Worm (Caenorhabditis elegans) whole organism, early embryonic: ENCODE measurements around the gene C16C10.8.

Experiments used
- B0310.2 ChIP-seq: sonication (generic microtip); optimal IDR thresholded peaks from 2 replicates; lab custom pipeline; 2016; ENCODE audit warnings: mild to moderate bottlenecking, missing genetic modification characterization, missing compliant biosample characterization
- F13C5.2 ChIP-seq: sonication (generic microtip); optimal IDR thresholded peaks from 2 replicates; lab custom pipeline; 2017; ENCODE audit warnings: mild to moderate bottlenecking, missing genetic modification characterization, inconsistent platforms, missing compliant biosample characterization
- aly-1 ChIP-seq: sonication (generic microtip); optimal IDR thresholded peaks from 2 replicates; lab custom pipeline; 2016; ENCODE audit warnings: missing genetic modification characterization, missing compliant biosample characterization
- ama-1 ChIP-seq: fragments of 150-350 bp; optimal IDR thresholded peaks from 2 replicates; lab custom pipeline; 2014
- ceh-13 ChIP-seq: fragments of 200-800 bp; sonication (Bioruptor generic); optimal IDR thresholded peaks from 2 replicates; lab custom pipeline; 2018; ENCODE audit warnings: mild to moderate bottlenecking, missing genetic modification characterization, missing compliant biosample characterization
- ceh-36 ChIP-seq: sonication (generic microtip); optimal IDR thresholded peaks from 2 replicates; lab custom pipeline; 2016; ENCODE audit warnings: missing genetic modification characterization, inconsistent platforms, missing compliant biosample characterization
- ets-7 ChIP-seq: sonication (generic microtip); optimal IDR thresholded peaks from 2 replicates; lab custom pipeline; 2016; ENCODE audit warnings: missing genotype, missing genetic modification characterization, missing compliant biosample characterization
- flt-1 ChIP-seq: fragments of 200-800 bp; sonication (Bioruptor generic); IDR thresholded peaks from 2 replicates; pipeline ENCODE4 v1.3.6; 2022; ENCODE audit warnings: missing genetic modification characterization, missing compliant biosample characterization
- hmbx-1 ChIP-seq: sonication (generic microtip); optimal IDR thresholded peaks from 2 replicates; lab custom pipeline; 2016; ENCODE audit warnings: mild to moderate bottlenecking, missing genetic modification characterization, missing compliant biosample characterization
- hmg-4 ChIP-seq: fragments of 200-800 bp; sonication (Bioruptor generic); optimal IDR thresholded peaks from 2 replicates; lab custom pipeline; 2018; ENCODE audit warnings: mild to moderate bottlenecking, missing genetic modification characterization, missing compliant biosample characterization
- hnd-1 ChIP-seq: sonication (generic microtip); optimal IDR thresholded peaks from 2 replicates; lab custom pipeline; 2016; ENCODE audit warnings: missing genetic modification characterization, missing compliant biosample characterization
- pes-1 ChIP-seq: fragments of 200-800 bp; sonication (Bioruptor generic); IDR thresholded peaks from 2 replicates; pipeline ENCODE4 v1.3.6; 2022; ENCODE audit warnings: missing genetic modification reagents, missing genetic modification characterization, missing compliant biosample characterization
- scrt-1 ChIP-seq: fragments of 200-800 bp; sonication (Bioruptor generic); IDR thresholded peaks from 2 replicates; pipeline ENCODE4 v1.3.6; 2022; ENCODE audit warnings: missing genetic modification characterization, missing compliant biosample characterization
- sea-1 ChIP-seq: fragments of 200-800 bp; sonication (Bioruptor generic); conservative IDR thresholded peaks from 2 replicates; pipeline ENCODE4 v1.3.6; 2022; ENCODE audit warnings: missing genetic modification characterization, missing compliant biosample characterization
- tbx-11 ChIP-seq: fragments of 200-800 bp; sonication (Bioruptor generic); IDR thresholded peaks from 2 replicates; pipeline ENCODE4 v1.3.6; 2022; ENCODE audit warnings: missing genetic modification characterization, missing compliant biosample characterization
- tbx-37 ChIP-seq: fragments of 200-800 bp; sonication (Bioruptor generic); conservative IDR thresholded peaks from 2 replicates; pipeline ENCODE4 v1.3.6; 2022; ENCODE audit warnings: missing genetic modification reagents, missing genetic modification characterization, missing compliant biosample characterization
- tra-4 ChIP-seq: sonication (generic microtip); optimal IDR thresholded peaks from 2 replicates; lab custom pipeline; 2017; ENCODE audit warnings: missing genetic modification characterization, missing compliant biosample characterization

The C16C10.8 gene

DNA sequence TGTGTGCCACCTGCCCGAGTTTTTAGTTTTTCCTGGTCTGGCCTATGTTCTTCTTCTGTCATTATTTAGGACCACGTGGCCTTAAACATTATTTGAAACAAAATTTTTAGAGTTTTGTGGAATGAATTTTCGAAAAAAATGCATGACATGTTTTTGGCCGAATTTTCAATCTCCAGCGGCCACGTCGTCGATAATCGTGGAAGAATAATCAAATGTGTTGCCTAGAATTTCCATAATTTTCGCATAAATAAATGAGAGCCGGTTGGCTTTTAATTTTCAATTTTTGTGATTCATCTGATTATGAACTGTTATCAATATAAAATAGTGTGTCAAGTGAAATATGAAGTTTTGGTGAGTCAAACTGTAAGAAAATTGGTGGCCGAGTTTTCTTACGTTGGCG lies 3.0 kb downstream of the C16C10.8 start, which contains the start of gene C01G12.16:
TSS of gene C01G12.16 (plus strand) at position 301 of the 400 bp plus-strand sequence.
- TF ChIP-seq ets-7 (tag; lab: Kevin White, UChicago) (no peak), B0310.2 (tag; lab: Kevin White, UChicago) (no peak), F13C5.2 (tag; lab: Kevin White, UChicago) (no peak), scrt-1 (GFP tag; lab: Robert Waterston, UW) (no peak), ceh-13 (no peak), hmg-4 (GFP tag; lab: Kevin White, UChicago) (no peak), pes-1 (GFP tag; lab: Robert Waterston, UW) (no peak), flt-1 (no peak), hnd-1 (no peak), sea-1 (GFP tag; lab: Robert Waterston, UW) (no peak), ceh-36 (tag; lab: Kevin White, UChicago) (no peak)

- TF ChIP-seq tbx-37: no peak
- no peak for TF ChIP-seq ets-7 (tag; lab: Kevin White, UChicago)
- no peak for TF ChIP-seq B0310.2 (tag; lab: Kevin White, UChicago)
- TF ChIP-seq tra-4 (tag; lab: Kevin White, UChicago): no peak
- TF ChIP-seq pes-1 (GFP tag; lab: Robert Waterston, UW): no peak
These were observed 6.7 kb downstream of the C16C10.8 start, which contains the start of gene C16C10.9 for ce11 chrIII:4157298-4157697. TSS of gene C16C10.9 (minus strand) at chrIII:4157398.

DNA sequence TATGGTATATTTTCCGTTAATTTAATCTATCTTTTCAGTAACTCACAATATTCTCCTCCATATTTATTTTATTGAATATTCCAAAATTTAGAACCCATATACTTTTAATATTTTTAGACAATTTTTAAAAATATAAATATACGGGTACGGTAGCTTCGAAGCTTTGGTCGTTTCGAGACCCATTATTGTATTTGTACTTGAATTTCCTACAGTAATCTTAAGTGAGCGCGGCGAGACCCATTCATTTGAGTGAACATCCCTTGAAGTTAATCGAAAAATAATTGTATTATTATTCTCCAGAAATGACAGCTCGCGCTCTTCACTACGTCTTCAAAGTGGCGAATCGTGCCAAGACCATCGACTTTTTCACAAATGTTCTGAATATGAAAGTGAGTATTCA lies 10.7 kb downstream of the C16C10.8 start, which contains the start of gene glod-4:
TSS of gene glod-4 (plus strand) at position 301 of the 400 bp plus-strand sequence.
- TF ChIP-seq F13C5.2 (tag; lab: Kevin White, UChicago) (no peak), ets-7 (tag; lab: Kevin White, UChicago) (no peak), aly-1 (tag; lab: Kevin White, UChicago) (no peak), sea-1 (GFP tag; lab: Robert Waterston, UW) (no peak), B0310.2 (tag; lab: Kevin White, UChicago) (no peak), tbx-11 (GFP tag; lab: Robert Waterston, UW) (no peak), scrt-1 (GFP tag; lab: Robert Waterston, UW) (no peak), hnd-1 (no peak), pes-1 (GFP tag; lab: Robert Waterston, UW) (no peak)

- no peak for TF ChIP-seq ama-1 (lab: Kevin White, UChicago)
- no peak for TF ChIP-seq flt-1
- no peak for TF ChIP-seq aly-1 (tag; lab: Kevin White, UChicago)
- TF ChIP-seq ceh-13: no peak
- TF ChIP-seq hmbx-1: no peak
- TF ChIP-seq hnd-1: no peak
- TF ChIP-seq ets-7 (tag; lab: Kevin White, UChicago): no peak
- no peak for TF ChIP-seq tbx-37
- TF ChIP-seq sea-1 (GFP tag; lab: Robert Waterston, UW): no peak
- TF ChIP-seq F13C5.2 (tag; lab: Kevin White, UChicago): no peak
- TF ChIP-seq hmg-4 (GFP tag; lab: Kevin White, UChicago): no peak
- TF ChIP-seq ceh-36 (tag; lab: Kevin White, UChicago): no peak
- TF ChIP-seq tbx-11 (GFP tag; lab: Robert Waterston, UW): no peak
- no peak for TF ChIP-seq tra-4 (tag; lab: Kevin White, UChicago)
- no peak for TF ChIP-seq scrt-1 (GFP tag; lab: Robert Waterston, UW)
- no peak for TF ChIP-seq B0310.2 (tag; lab: Kevin White, UChicago)
These were observed 11.1 kb downstream of the C16C10.8 start for ce11 chrIII:4152828-4153227.

- TF ChIP-seq flt-1: no peak
- no peak for TF ChIP-seq ceh-13
- TF ChIP-seq hmbx-1: no peak
- no peak for TF ChIP-seq hnd-1
- no peak for TF ChIP-seq pes-1 (GFP tag; lab: Robert Waterston, UW)
- TF ChIP-seq F13C5.2 (tag; lab: Kevin White, UChicago): no peak
- TF ChIP-seq ets-7 (tag; lab: Kevin White, UChicago): no peak
- no peak for TF ChIP-seq tbx-11 (GFP tag; lab: Robert Waterston, UW)
- no peak for TF ChIP-seq sea-1 (GFP tag; lab: Robert Waterston, UW)
- no peak for TF ChIP-seq hmg-4 (GFP tag; lab: Kevin White, UChicago)
These were observed 11.7 kb downstream of the C16C10.8 start for ce11 chrIII:4152309-4152708.

DNA sequence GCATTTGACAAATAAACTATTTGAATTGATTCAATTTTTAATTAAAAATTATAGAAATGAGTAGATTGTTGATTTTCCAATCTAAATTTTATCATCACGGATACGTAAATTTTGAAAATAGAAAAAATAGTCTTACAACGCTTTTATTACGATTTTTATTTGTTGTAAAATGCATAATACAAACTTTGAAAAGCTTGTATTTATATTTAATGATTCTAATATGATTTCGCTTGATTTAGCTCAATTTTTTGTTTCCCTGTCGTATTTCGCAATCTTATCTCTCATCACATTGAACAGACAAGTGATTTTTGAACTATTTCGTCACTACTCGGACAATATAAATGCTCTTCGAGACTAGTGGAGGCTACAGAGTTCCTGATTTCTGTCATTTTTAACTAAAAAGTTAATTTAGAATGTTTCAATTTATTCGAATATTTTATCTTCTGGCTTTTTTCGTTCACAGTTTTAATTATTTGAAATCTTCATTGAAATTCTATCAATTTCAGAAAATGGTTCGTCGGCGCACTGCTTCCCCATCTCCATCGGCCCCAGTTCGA lies 12.3 kb downstream of the C16C10.8 start, which contains the start of the genes wht-3 and har-1:
TSS of gene wht-3 (minus strand) at position 51 of the 557 bp plus-strand sequence.
TSS of gene har-1 (plus strand) at position 507 of the 557 bp plus-strand sequence.
- no peak for TF ChIP-seq hmbx-1
- TF ChIP-seq sea-1 (GFP tag; lab: Robert Waterston, UW): no peak
- TF ChIP-seq ama-1 (lab: Kevin White, UChicago): no peak
- TF ChIP-seq flt-1: no peak
- TF ChIP-seq scrt-1 (GFP tag; lab: Robert Waterston, UW): no peak
- TF ChIP-seq tbx-11 (GFP tag; lab: Robert Waterston, UW): no peak
- TF ChIP-seq ets-7 (tag; lab: Kevin White, UChicago): no peak
- no peak for TF ChIP-seq pes-1 (GFP tag; lab: Robert Waterston, UW)
- TF ChIP-seq tbx-37: no peak
- TF ChIP-seq tra-4 (tag; lab: Kevin White, UChicago): no peak
- TF ChIP-seq hnd-1: no peak
- TF ChIP-seq ceh-13: no peak
- no peak for TF ChIP-seq aly-1 (tag; lab: Kevin White, UChicago)
- no peak for TF ChIP-seq ceh-36 (tag; lab: Kevin White, UChicago)
- no peak for TF ChIP-seq F13C5.2 (tag; lab: Kevin White, UChicago)
- TF ChIP-seq hmg-4 (GFP tag; lab: Kevin White, UChicago): no peak

ce11 chrIII:4150919-4151318 lies 13.1 kb downstream of the C16C10.8 start:
- TF ChIP-seq F13C5.2 (tag; lab: Kevin White, UChicago) (peak; percentile 64), ceh-13 (no peak), sea-1 (GFP tag; lab: Robert Waterston, UW) (no peak)
